Worm (Caenorhabditis elegans) whole organism, L4 larva: ENCODE measurements around the gene ced-11.

Experiments
- D1046.2 ChIP-seq: fragments of 200-800 bp; sonication (Bioruptor generic); IDR thresholded peaks from 2 replicates; pipeline ENCODE4 v1.3.6; 2022; ENCODE audit warnings: missing genetic modification characterization, missing compliant biosample characterization
- arid-1 ChIP-seq: fragments of 200-800 bp; sonication (Bioruptor generic); conservative IDR thresholded peaks from 2 replicates; pipeline ENCODE4 v1.3.6; 2022; ENCODE audit warnings: missing genetic modification reagents, missing genetic modification characterization, missing compliant biosample characterization
- attf-4 ChIP-seq: sonication (generic microtip); optimal IDR thresholded peaks from 3 replicates; lab custom pipeline; 2017; ENCODE audit warnings: missing biosample characterization, missing genetic modification characterization
- ceh-20 ChIP-seq: fragments of 200-800 bp; sonication (Bioruptor generic); IDR thresholded peaks from 2 replicates; pipeline ENCODE4 v1.3.6; 2022; ENCODE audit warnings: missing genetic modification reagents, missing genetic modification characterization, missing compliant biosample characterization
- ceh-32 ChIP-seq: sonication (generic microtip); optimal IDR thresholded peaks from 2 replicates; lab custom pipeline; 2016; ENCODE audit warnings: mild to moderate bottlenecking, missing genetic modification characterization, missing compliant biosample characterization; ENCODE audit not compliant: poor library complexity
- ceh-82 ChIP-seq: sonication (generic microtip); optimal IDR thresholded peaks from 2 replicates; lab custom pipeline; 2017; ENCODE audit warnings: missing biosample characterization, missing genetic modification characterization
- cey-2 ChIP-seq: sonication (generic microtip); optimal IDR thresholded peaks from 3 replicates; lab custom pipeline; 2017; ENCODE audit warnings: missing genetic modification characterization, mild to moderate bottlenecking, missing compliant biosample characterization, antibody characterized with exemption, borderline replicate concordance; ENCODE audit not compliant: insufficient read depth
- ctbp-1 ChIP-seq: fragments of 200-800 bp; sonication (Bioruptor generic); IDR thresholded peaks from 2 replicates; pipeline ENCODE4 v1.3.6; 2022; ENCODE audit warnings: missing genetic modification reagents, missing genetic modification characterization, missing compliant biosample characterization
- dmd-6 ChIP-seq: fragments of 200-800 bp; sonication (Bioruptor generic); IDR thresholded peaks from 2 replicates; pipeline ENCODE4 v1.3.6; 2022; ENCODE audit warnings: missing genetic modification reagents, missing genetic modification characterization, missing compliant biosample characterization
- dve-1 ChIP-seq: sonication (generic microtip); optimal IDR thresholded peaks from 2 replicates; lab custom pipeline; 2017; ENCODE audit warnings: antibody characterized with exemption, mild to moderate bottlenecking, missing genetic modification characterization, missing compliant biosample characterization; ENCODE audit not compliant: insufficient read depth
- egl-27 ChIP-seq: sonication (generic microtip); optimal IDR thresholded peaks from 3 replicates; lab custom pipeline; 2017; ENCODE audit warnings: missing biosample characterization, missing genetic modification reagents, missing genetic modification characterization
- fos-1 ChIP-seq: fragments of 150-350 bp; optimal IDR thresholded peaks from 2 replicates; lab custom pipeline; 2014; ENCODE audit warnings: missing biosample characterization, missing genetic modification characterization
- gei-8 ChIP-seq: fragments of 200-800 bp; sonication (Bioruptor generic); optimal IDR thresholded peaks from 2 replicates; lab custom pipeline; 2018; ENCODE audit warnings: mild to moderate bottlenecking, missing genetic modification characterization, missing compliant biosample characterization
- hif-1 ChIP-seq, 2 experiments: sonication (generic microtip); optimal IDR thresholded peaks; 2 replicates each; lab custom pipeline; 2016 to 2017; ENCODE audit warnings: missing compliant biosample characterization in 2 of 2, missing genetic modification characterization in 2 of 2, missing genetic modification reagents in 2 of 2, missing genotype in 2 of 2, mild to moderate bottlenecking in 1 of 2
- hlh-11 ChIP-seq: fragments of 200-800 bp; sonication (Bioruptor generic); optimal IDR thresholded peaks from 2 replicates; lab custom pipeline; 2018; ENCODE audit warnings: mild to moderate bottlenecking, missing genetic modification characterization, missing compliant biosample characterization
- lin-13 ChIP-seq: fragments of 150-350 bp; optimal IDR thresholded peaks from 2 replicates; lab custom pipeline; 2014; ENCODE audit warnings: missing biosample characterization, missing genetic modification reagents, missing genetic modification characterization
- lin-29 ChIP-seq: fragments of 200-800 bp; sonication (Bioruptor generic); IDR thresholded peaks from 2 replicates; pipeline ENCODE4 v1.3.6; 2022; ENCODE audit warnings: missing genetic modification reagents, missing genetic modification characterization, missing compliant biosample characterization
- lsy-2 ChIP-seq, 2 experiments: fragments of 150-350 bp in 1 of 2; sonication (generic microtip) in 1 of 2; optimal IDR thresholded peaks; 2 replicates each; lab custom pipeline; 2014 to 2017; ENCODE audit warnings: missing biosample characterization in 2 of 2, missing genetic modification characterization in 2 of 2
- madf-5 ChIP-seq, 2 experiments: fragments of 200-800 bp; sonication (Bioruptor generic); IDR thresholded peaks; 2 replicates each; pipeline ENCODE4 v1.3.6; 2022; ENCODE audit warnings: missing compliant biosample characterization in 2 of 2, missing genetic modification characterization in 2 of 2
- madf-9 ChIP-seq: fragments of 200-800 bp; sonication (Bioruptor generic); conservative IDR thresholded peaks from 2 replicates; pipeline ENCODE4 v1.3.6; 2022; ENCODE audit warnings: missing genetic modification reagents, missing genetic modification characterization, missing compliant biosample characterization
- mdl-1 ChIP-seq, 2 experiments: fragments of 150-350 bp in 1 of 2; sonication (generic microtip) in 1 of 2; optimal IDR thresholded peaks; 2 replicates each; lab custom pipeline; 2014 to 2017; ENCODE audit warnings: missing biosample characterization in 2 of 2, missing genetic modification characterization in 2 of 2
- mdt-29 ChIP-seq: fragments of 200-800 bp; sonication (Bioruptor generic); IDR thresholded peaks from 2 replicates; pipeline ENCODE4 v1.3.6; 2022; ENCODE audit warnings: missing genetic modification reagents, missing genetic modification characterization, missing compliant biosample characterization
- mep-1 ChIP-seq: fragments of 150-350 bp; sonication (generic microtip); optimal IDR thresholded peaks from 3 replicates; lab custom pipeline; 2014; ENCODE audit warnings: missing biosample characterization, missing genetic modification characterization
- mes-2 ChIP-seq: sonication (generic microtip); optimal IDR thresholded peaks from 2 replicates; lab custom pipeline; 2016; ENCODE audit warnings: missing genotype, mild to moderate bottlenecking, missing genetic modification characterization, missing compliant biosample characterization; ENCODE audit not compliant: poor library complexity, severe bottlenecking
- mxl-2 ChIP-seq: fragments of 200-800 bp; sonication (Bioruptor generic); conservative IDR thresholded peaks from 2 replicates; pipeline ENCODE4 v1.3.6; 2022; ENCODE audit warnings: missing genetic modification reagents, missing genetic modification characterization, missing compliant biosample characterization
- mxl-3 ChIP-seq: fragments of 200-800 bp; sonication (Bioruptor generic); optimal IDR thresholded peaks from 2 replicates; lab custom pipeline; 2018; ENCODE audit warnings: mild to moderate bottlenecking, missing genetic modification characterization, missing compliant biosample characterization
- nhr-10 ChIP-seq: fragments of 150-350 bp; optimal IDR thresholded peaks from 2 replicates; lab custom pipeline; 2014; ENCODE audit warnings: missing biosample characterization, missing genetic modification characterization
- nhr-111 ChIP-seq: fragments of 200-800 bp; sonication (Bioruptor generic); optimal IDR thresholded peaks from 2 replicates; lab custom pipeline; 2018; ENCODE audit warnings: mild to moderate bottlenecking, missing genetic modification characterization, missing compliant biosample characterization
- nhr-28 ChIP-seq: fragments of 150-350 bp; optimal IDR thresholded peaks from 2 replicates; lab custom pipeline; 2014; ENCODE audit warnings: missing biosample characterization, missing genetic modification characterization
- nhr-77 ChIP-seq: fragments of 150-350 bp; optimal IDR thresholded peaks from 2 replicates; lab custom pipeline; 2014; ENCODE audit warnings: missing biosample characterization, missing genetic modification characterization
- pha-4 ChIP-seq, 2 experiments: fragments of 150-350 bp in 1 of 2; fragments of 200-800 bp in 1 of 2; sonication (Bioruptor generic) in 1 of 2; IDR thresholded peaks in 1 of 2; optimal IDR thresholded peaks in 1 of 2; 2 replicates each; pipeline versions ENCODE4 v1.3.6 to Lab custom; 2014 to 2022; ENCODE audit warnings: missing genetic modification characterization in 2 of 2, missing genetic modification reagents in 2 of 2, missing biosample characterization in 1 of 2, missing compliant biosample characterization in 1 of 2
- php-3 ChIP-seq: fragments of 200-800 bp; sonication (Bioruptor generic); IDR thresholded peaks from 2 replicates; pipeline ENCODE4 v1.3.6; 2022; ENCODE audit warnings: missing genetic modification reagents, missing genetic modification characterization, missing compliant biosample characterization
- skn-1 ChIP-seq: fragments of 150-350 bp; optimal IDR thresholded peaks from 2 replicates; lab custom pipeline; 2014; ENCODE audit warnings: missing biosample characterization, missing genetic modification characterization
- spr-1 ChIP-seq: sonication (generic microtip); optimal IDR thresholded peaks from 2 replicates; lab custom pipeline; 2016; ENCODE audit warnings: mild to moderate bottlenecking, missing genetic modification characterization, missing compliant biosample characterization
- spr-3 ChIP-seq: fragments of 200-800 bp; sonication (Bioruptor generic); optimal IDR thresholded peaks from 2 replicates; lab custom pipeline; 2018; ENCODE audit warnings: mild to moderate bottlenecking, missing genetic modification characterization, missing compliant biosample characterization
- unc-62 ChIP-seq, 3 experiments: fragments of 150-350 bp in 1 of 3; sonication (generic microtip); optimal IDR thresholded peaks in 2 of 3; peaks in 1 of 3; 1 replicate in 1 of 3; 2 replicates in 2 of 3; lab custom pipeline; 2014 to 2017; ENCODE audit warnings: missing biosample characterization in 3 of 3, missing genetic modification characterization in 3 of 3, missing genetic modification reagents in 3 of 3, missing genotype in 1 of 3
- vab-7 ChIP-seq: fragments of 200-800 bp; sonication (Bioruptor generic); IDR thresholded peaks from 2 replicates; pipeline ENCODE4 v1.3.6; 2022; ENCODE audit warnings: missing genetic modification reagents, missing genetic modification characterization, missing compliant biosample characterization
- zag-1 ChIP-seq: fragments of 150-350 bp; optimal IDR thresholded peaks from 2 replicates; lab custom pipeline; 2014; ENCODE audit warnings: missing biosample characterization, missing genetic modification characterization
- zip-11 ChIP-seq: fragments of 200-800 bp; sonication (Bioruptor generic); IDR thresholded peaks from 2 replicates; pipeline ENCODE4 v1.3.6; 2022; ENCODE audit warnings: missing genetic modification characterization, missing compliant biosample characterization
- zip-2 ChIP-seq: fragments of 150-350 bp; optimal IDR thresholded peaks from 2 replicates; lab custom pipeline; 2014; ENCODE audit warnings: missing biosample characterization, missing genetic modification characterization
- ztf-7 ChIP-seq: fragments of 150-350 bp; optimal IDR thresholded peaks from 2 replicates; lab custom pipeline; 2014; ENCODE audit warnings: missing biosample characterization, missing genetic modification characterization

ced-11 gene

ce11 chrIII:9130588-9130987 lies 11.2 kb downstream of the ced-11 start, which contains the start of gene ZK512.10:
Gene ZK512.10 (plus strand): TSS chrIII:9130888.
- TF ChIP-seq attf-4 (tag; lab: Kevin White, UChicago): no peak
- no peak for TF ChIP-seq arid-1 (GFP tag; lab: Robert Waterston, UW)
- TF ChIP-seq madf-9 (GFP tag; lab: Robert Waterston, UW): no peak
- no peak for TF ChIP-seq skn-1 (tag; lab: Kevin White, UChicago)
- TF ChIP-seq lsy-2 (tag; optimal IDR thresholded peaks at IDR 0.05; lab: Kevin White, UChicago): no peak
- TF ChIP-seq mdt-29 (GFP tag; lab: Robert Waterston, UW): no peak
- TF ChIP-seq nhr-77 (tag; lab: Kevin White, UChicago): no peak
- no peak for TF ChIP-seq zag-1 (tag; lab: Kevin White, UChicago)
- no peak for TF ChIP-seq mdl-1 (tag; optimal IDR thresholded peaks at IDR 0.05; lab: Kevin White, UChicago)
- no peak for TF ChIP-seq nhr-111 (GFP tag; lab: Kevin White, UChicago)
- no peak for TF ChIP-seq ceh-82
- TF ChIP-seq, all 104 proteins: peak for 0

DNA sequence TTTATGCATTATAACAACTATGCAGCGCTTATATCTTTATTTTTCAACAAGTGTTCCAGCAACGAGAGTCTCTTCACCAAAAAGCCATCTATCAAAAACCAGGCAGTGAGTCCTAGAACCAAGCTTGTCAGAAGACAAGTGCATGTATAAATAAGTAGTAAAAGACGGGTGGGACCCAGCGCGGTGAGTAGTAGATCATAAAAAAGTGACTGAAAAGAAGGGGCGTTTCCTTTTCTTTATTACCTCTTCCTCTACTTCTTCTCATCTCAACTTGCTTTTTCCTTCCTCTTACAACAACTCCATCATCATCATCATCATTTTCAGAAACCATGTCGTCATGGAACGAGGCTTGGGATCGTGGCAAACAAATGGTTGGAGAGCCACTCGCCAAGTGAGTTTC lies 17.2 kb downstream of the ced-11 start, which contains the start of gene eat-4:
eat-4 (plus strand) TSS at position 301 of the 400 bp plus-strand sequence.
- TF ChIP-seq mxl-3: no peak
- no peak for TF ChIP-seq ceh-32 (tag; lab: Kevin White, UChicago)
- no peak for TF ChIP-seq madf-9 (GFP tag; lab: Robert Waterston, UW)
- no peak for TF ChIP-seq egl-27 (tag; lab: Kevin White, UChicago)
- no peak for TF ChIP-seq mxl-2 (GFP tag; lab: Robert Waterston, UW)
- no peak for TF ChIP-seq lin-29 (GFP tag; lab: Robert Waterston, UW)
- TF ChIP-seq vab-7 (GFP tag; lab: Robert Waterston, UW): no peak
- no peak for TF ChIP-seq lin-13 (GFP tag; lab: Kevin White, UChicago)
- no peak for TF ChIP-seq zag-1 (tag; lab: Kevin White, UChicago)
- TF ChIP-seq ztf-7 (tag; lab: Kevin White, UChicago): no peak
- no peak for TF ChIP-seq zip-2
- no peak for TF ChIP-seq nhr-10 (tag; lab: Kevin White, UChicago)
- TF ChIP-seq spr-1 (tag; lab: Kevin White, UChicago): no peak
- no peak for TF ChIP-seq lsy-2 (tag; optimal IDR thresholded peaks at IDR 0.05; lab: Kevin White, UChicago)
- TF ChIP-seq fos-1: no peak

DNA sequence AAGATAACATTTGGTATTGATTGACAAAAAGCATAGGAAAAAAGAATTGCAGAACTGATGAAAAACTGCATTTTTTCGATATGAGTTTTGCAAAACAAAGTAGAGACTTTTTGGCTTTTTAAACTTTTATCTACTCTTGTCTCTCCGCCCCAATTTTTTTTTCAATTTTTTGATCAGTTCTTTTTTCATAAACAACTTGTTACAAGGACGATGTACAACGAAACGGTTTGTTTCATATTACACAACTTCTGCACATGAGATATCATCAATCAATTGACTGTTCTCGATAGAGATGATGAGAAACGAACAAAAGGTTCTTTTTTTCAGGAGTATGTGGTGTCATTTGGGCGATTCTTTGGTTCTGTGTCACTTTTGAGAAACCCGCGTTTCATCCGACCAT lies 19.2 kb downstream of the ced-11 start, which contains the start of gene ZK512.7:
ZK512.7 (minus strand) TSS at position 101 of the 400 bp plus-strand sequence.
- TF ChIP-seq unc-62 (GFP tag; optimal IDR thresholded peaks at IDR 0.05 in 1 of 2; lab: Kevin White, UChicago) (peak in 1 of 2 experiments; percentile 72), unc-62 (tag; optimal IDR thresholded peaks at IDR 0.05; lab: Kevin White, UChicago) (no peak), mdl-1 (tag; optimal IDR thresholded peaks at IDR 0.05; lab: Kevin White, UChicago) (no peak), mes-2 (tag; lab: Kevin White, UChicago) (no peak), pha-4 (GFP tag; IDR thresholded peaks at IDR 0.05; lab: Robert Waterston, UW) (no peak), pha-4 (tag; optimal IDR thresholded peaks at IDR 0.05; lab: Kevin White, UChicago) (no peak), D1046.2 (GFP tag; lab: Robert Waterston, UW) (no peak), fos-1 (no peak)

DNA sequence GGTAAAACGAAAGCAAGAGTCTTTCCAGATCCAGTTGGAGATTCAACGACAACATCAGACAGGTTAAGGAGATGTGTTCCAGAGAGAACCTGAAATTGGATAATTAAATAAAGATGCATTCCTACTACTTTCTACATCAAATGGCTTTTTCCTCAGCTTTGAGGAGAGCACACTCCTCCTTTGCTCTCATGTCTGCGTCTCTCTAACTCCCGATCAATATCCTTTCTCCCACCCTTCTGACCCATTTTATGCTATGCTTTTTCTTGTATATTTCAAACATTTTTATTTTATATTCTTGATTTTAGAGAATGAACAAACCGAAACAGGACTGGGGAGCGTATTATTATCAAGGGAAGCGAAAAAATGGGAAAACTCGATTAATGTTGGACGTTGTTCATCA lies 24.6 kb downstream of the ced-11 start, which contains the start of gene ZK512.11:
ZK512.11 (plus strand) TSS at position 301 of the 400 bp plus-strand sequence.
- no peak for TF ChIP-seq ctbp-1 (GFP tag; lab: Robert Waterston, UW)
- TF ChIP-seq zip-11 (GFP tag; lab: Robert Waterston, UW): no peak
- no peak for TF ChIP-seq dve-1 (tag; lab: Kevin White, UChicago)
- no peak for TF ChIP-seq php-3 (GFP tag; lab: Robert Waterston, UW)
- TF ChIP-seq cey-2 (tag; lab: Kevin White, UChicago): no peak
- no peak for TF ChIP-seq madf-5 (GFP tag; IDR thresholded peaks at IDR 0.05; lab: Robert Waterston, UW)
- TF ChIP-seq hif-1 (tag; optimal IDR thresholded peaks at IDR 0.05; lab: Kevin White, UChicago): no peak
- TF ChIP-seq vab-7 (GFP tag; lab: Robert Waterston, UW): no peak
- TF ChIP-seq gei-8 (GFP tag; lab: Kevin White, UChicago): no peak
- no peak for TF ChIP-seq mdl-1 (tag; optimal IDR thresholded peaks at IDR 0.05; lab: Kevin White, UChicago)
- no peak for TF ChIP-seq nhr-28
- no peak for TF ChIP-seq mep-1 (tag; lab: Kevin White, UChicago)
- no peak for TF ChIP-seq ceh-20 (GFP tag; lab: Robert Waterston, UW)
- TF ChIP-seq spr-3 (GFP tag; lab: Kevin White, UChicago): no peak
- no peak for TF ChIP-seq hlh-11 (tag; lab: Kevin White, UChicago)
- no peak for TF ChIP-seq dmd-6 (GFP tag; lab: Robert Waterston, UW)
